Worm (Caenorhabditis elegans): Measurements from ENCODE around the gene Y53F4B.11.

- TF ChIP-seq egl-27 (tag; optimal IDR thresholded peaks at IDR 0.05) (no peak), pqm-1 (tag; optimal IDR thresholded peaks at IDR 0.05) (no peak), nhr-28 (tag; optimal IDR thresholded peaks at IDR 0.05) (no peak), efl-1 (optimal IDR thresholded peaks at IDR 0.05) (no peak), efl-1 (GFP tag; optimal IDR thresholded peaks at IDR 0.05 in 1 of 2) (no peak), lin-15B (tag; optimal IDR thresholded peaks at IDR 0.05) (no peak), sup-37 (GFP tag; optimal IDR thresholded peaks at IDR 0.05) (no peak)
Observed at ce11 chrII:14968275-14968674, 42.3 kb upstream of the Y53F4B.11 start.

Measured in whole organism, L1 larva.